Fruit fly (Drosophila melanogaster) whole organism, embryonic: ENCODE measurements around the gene Snapin.
A peak's percentile ranks its signal among the peaks of the same experiment; 100 is the strongest.

Experiments used
- Ada2b ChIP-seq: fragments of 200-800 bp; sonication (Bioruptor generic); IDR thresholded peaks from 2 replicates; pipeline ENCODE4 v1.3.6; 2022; ENCODE audit warnings: missing biosample characterization, missing genetic modification characterization
- Adf1 ChIP-seq: fragments of 200-800 bp; sonication (Bioruptor generic); IDR thresholded peaks from 2 replicates; pipeline ENCODE4 v1.3.6; 2022; ENCODE audit warnings: missing biosample characterization, missing genetic modification characterization
- Antp ChIP-seq: fragments of 200-800 bp; sonication (Bioruptor generic); optimal IDR thresholded peaks from 3 replicates; lab custom pipeline; 2016; ENCODE audit warnings: missing biosample characterization, missing genetic modification characterization
- Awh ChIP-seq: fragments of 200-800 bp; sonication (Bioruptor generic); IDR thresholded peaks from 2 replicates; pipeline ENCODE4, ENCODE4 v1.3.6; 2022; ENCODE audit warnings: missing biosample characterization, missing genetic modification characterization
- CG10147 ChIP-seq: fragments of 200-800 bp; sonication (Bioruptor generic); optimal IDR thresholded peaks from 2 replicates; lab custom pipeline; 2019; ENCODE audit warnings: missing biosample characterization, mild to moderate bottlenecking, missing genetic modification characterization, moderate library complexity
- CG14441 ChIP-seq: fragments of 200-800 bp; sonication (Bioruptor generic); IDR thresholded peaks from 2 replicates; pipeline ENCODE4 v1.3.6; 2022; ENCODE audit warnings: missing biosample characterization, missing genetic modification characterization
- CG15479 ChIP-seq: fragments of 200-800 bp; sonication (Bioruptor generic); optimal IDR thresholded peaks from 3 replicates; lab custom pipeline; 2019; ENCODE audit warnings: missing biosample characterization, mild to moderate bottlenecking, missing genetic modification characterization, moderate library complexity
- CG16779 ChIP-seq: fragments of 200-800 bp; sonication (Bioruptor generic); IDR thresholded peaks from 2 replicates; pipeline ENCODE4 v1.3.6; 2022; ENCODE audit warnings: missing biosample characterization, missing genetic modification characterization
- CG17186 ChIP-seq: fragments of 200-800 bp; sonication (Bioruptor generic); optimal IDR thresholded peaks from 3 replicates; lab custom pipeline; 2017; ENCODE audit warnings: missing biosample characterization, missing genetic modification reagents, missing genetic modification characterization
- CG1832 ChIP-seq: fragments of 200-800 bp; sonication (Bioruptor generic); optimal IDR thresholded peaks from 2 replicates; lab custom pipeline; 2017; ENCODE audit warnings: missing biosample characterization, mild to moderate bottlenecking, missing genetic modification characterization, inconsistent platforms
- CG2678 ChIP-seq: fragments of 200-800 bp; sonication (Bioruptor generic); optimal IDR thresholded peaks from 3 replicates; lab custom pipeline; 2019; ENCODE audit warnings: missing biosample characterization, mild to moderate bottlenecking, missing genetic modification characterization, moderate library complexity
- CG32772 ChIP-seq: fragments of 200-800 bp; sonication (Bioruptor generic); IDR thresholded peaks from 2 replicates; pipeline ENCODE4 v1.3.6; 2022; ENCODE audit warnings: missing biosample characterization, missing genetic modification characterization
- CG3281 ChIP-seq: fragments of 200-800 bp; sonication (Bioruptor generic); optimal IDR thresholded peaks from 3 replicates; lab custom pipeline; 2017; ENCODE audit warnings: missing biosample characterization, mild to moderate bottlenecking, missing genetic modification characterization
- CG3407 ChIP-seq: fragments of 200-800 bp; sonication (Bioruptor generic); optimal IDR thresholded peaks from 2 replicates; lab custom pipeline; 2018; ENCODE audit warnings: missing biosample characterization, mild to moderate bottlenecking, missing genetic modification characterization
- CG42726 ChIP-seq: fragments of 200-800 bp; sonication (Bioruptor generic); IDR thresholded peaks from 2 replicates; pipeline ENCODE4 v1.3.6; 2022; ENCODE audit warnings: missing biosample characterization, missing genetic modification characterization; ENCODE audit not compliant: partially characterized antibody
- CG6654 ChIP-seq: fragments of 200-800 bp; sonication (Bioruptor generic); optimal IDR thresholded peaks from 2 replicates; lab custom pipeline; 2017; ENCODE audit warnings: missing biosample characterization, mild to moderate bottlenecking, missing genetic modification characterization
- Dp ChIP-seq: fragments of 200-800 bp; sonication (Bioruptor generic); optimal IDR thresholded peaks from 2 replicates; lab custom pipeline; 2018; ENCODE audit warnings: missing biosample characterization, mild to moderate bottlenecking, missing genetic modification characterization, moderate library complexity
- Fer1 ChIP-seq: fragments of 200-800 bp; sonication (Bioruptor generic); optimal IDR thresholded peaks from 2 replicates; lab custom pipeline; 2017; ENCODE audit warnings: missing biosample characterization, mild to moderate bottlenecking, missing genetic modification characterization
- H2.0 ChIP-seq: fragments of 200-800 bp; sonication (Bioruptor generic); IDR thresholded peaks from 2 replicates; pipeline ENCODE4 v1.3.6; 2022; ENCODE audit warnings: missing biosample characterization, missing genetic modification characterization
- Hand ChIP-seq: fragments of 200-800 bp; sonication (Bioruptor generic); optimal IDR thresholded peaks from 2 replicates; lab custom pipeline; 2017; ENCODE audit warnings: mild to moderate bottlenecking, missing biosample characterization, missing genetic modification reagents, missing genetic modification characterization
- Med ChIP-seq: fragments of 200-800 bp; sonication (Bioruptor generic); peaks from one replicate; lab custom pipeline; 2016; ENCODE audit warnings: missing biosample characterization, missing genetic modification characterization, mild to moderate bottlenecking, inconsistent platforms, moderate library complexity
- Pdp1 ChIP-seq, 2 experiments: fragments of 200-800 bp; sonication (Bioruptor generic); optimal IDR thresholded peaks; 3 replicates each; lab custom pipeline; 2016; ENCODE audit warnings: missing biosample characterization in 2 of 2, missing genetic modification characterization in 2 of 2, mild to moderate bottlenecking in 1 of 2, moderate library complexity in 1 of 2
- Side ChIP-seq: fragments of 200-800 bp; sonication (Bioruptor generic); optimal IDR thresholded peaks from 2 replicates; lab custom pipeline; 2016; ENCODE audit warnings: missing biosample characterization, missing genetic modification characterization
- Stat92E ChIP-seq, 3 experiments: fragments of >200 bp in 2 of 3; fragments of 200-800 bp in 1 of 3; sonication (Bioruptor generic) in 1 of 3; optimal IDR thresholded peaks; 2 replicates each; lab custom pipeline; 2017 to 2019; ENCODE audit warnings: missing biosample characterization in 3 of 3, missing genetic modification characterization in 3 of 3, mild to moderate bottlenecking in 1 of 3, moderate library complexity in 1 of 3
- Trl ChIP-seq, 3 experiments: fragments of >200 bp in 2 of 3; fragments of 200-800 bp in 1 of 3; sonication (Bioruptor generic) in 1 of 3; optimal IDR thresholded peaks; 2 replicates in 1 of 3; 3 replicates in 2 of 3; lab custom pipeline; 2016 to 2017; ENCODE audit warnings: missing biosample characterization in 1 of 3, missing genetic modification characterization in 1 of 3
- Vsx1 ChIP-seq: fragments of 200-800 bp; sonication (Bioruptor generic); optimal IDR thresholded peaks from 2 replicates; lab custom pipeline; 2017; ENCODE audit warnings: missing biosample characterization, mild to moderate bottlenecking, missing genetic modification characterization, missing genetic modification reagents
- ase ChIP-seq: fragments of 200-800 bp; sonication (Bioruptor generic); IDR thresholded peaks from 3 replicates; pipeline ENCODE4 v1.3.6; 2022; ENCODE audit warnings: missing biosample characterization, missing genetic modification characterization
- bigmax ChIP-seq: fragments of 200-800 bp; sonication (Bioruptor generic); optimal IDR thresholded peaks from 2 replicates; lab custom pipeline; 2018; ENCODE audit warnings: missing biosample characterization, mild to moderate bottlenecking, missing genetic modification characterization
- br ChIP-seq: fragments of >200 bp; optimal IDR thresholded peaks from 2 replicates; lab custom pipeline; 2017
- cg ChIP-seq: fragments of 200-800 bp; sonication (Bioruptor generic); optimal IDR thresholded peaks from 3 replicates; lab custom pipeline; 2019; ENCODE audit warnings: missing biosample characterization, mild to moderate bottlenecking, missing genetic modification characterization, moderate library complexity
- chm ChIP-seq: fragments of 200-800 bp; sonication (Bioruptor generic); IDR thresholded peaks from 2 replicates; pipeline ENCODE4 v1.3.6; 2022; ENCODE audit warnings: missing biosample characterization, missing genetic modification characterization
- corto ChIP-seq: fragments of 200-800 bp; sonication (Bioruptor generic); optimal IDR thresholded peaks from 2 replicates; lab custom pipeline; 2016; ENCODE audit warnings: missing biosample characterization, mild to moderate bottlenecking, missing genetic modification characterization, moderate library complexity
- exex ChIP-seq: fragments of 200-800 bp; sonication (Bioruptor generic); optimal IDR thresholded peaks from 4 replicates; lab custom pipeline; 2018; ENCODE audit warnings: missing biosample characterization, mild to moderate bottlenecking, missing genetic modification characterization, moderate library complexity
- gsb-n ChIP-seq: fragments of 200-800 bp; sonication (Bioruptor generic); optimal IDR thresholded peaks from 3 replicates; lab custom pipeline; 2018; ENCODE audit warnings: missing biosample characterization, mild to moderate bottlenecking, missing genetic modification characterization
- gt ChIP-seq: fragments of 200-800 bp; sonication (Bioruptor generic); IDR thresholded peaks from 2 replicates; pipeline ENCODE4 v1.3.6; 2022; ENCODE audit warnings: missing biosample characterization, missing genetic modification characterization
- ham ChIP-seq: fragments of 200-800 bp; sonication (Bioruptor generic); IDR thresholded peaks from 2 replicates; pipeline ENCODE4 v1.3.6; 2022; ENCODE audit warnings: missing biosample characterization, missing genetic modification characterization
- kah ChIP-seq: fragments of 200-800 bp; sonication (Bioruptor generic); optimal IDR thresholded peaks from 2 replicates; lab custom pipeline; 2018; ENCODE audit warnings: missing biosample characterization, mild to moderate bottlenecking, missing genetic modification characterization
- kni ChIP-seq: fragments of 200-800 bp; sonication (Bioruptor generic); optimal IDR thresholded peaks from 3 replicates; lab custom pipeline; 2017; ENCODE audit warnings: mild to moderate bottlenecking, missing biosample characterization, missing genetic modification reagents, missing genetic modification characterization
- lab ChIP-seq: fragments of 200-800 bp; sonication (Bioruptor generic); optimal IDR thresholded peaks from 3 replicates; lab custom pipeline; 2017; ENCODE audit warnings: missing biosample characterization, missing genetic modification characterization, mild to moderate bottlenecking, moderate library complexity, missing genetic modification reagents
- nom ChIP-seq: fragments of 200-800 bp; sonication (Bioruptor generic); optimal IDR thresholded peaks from 2 replicates; lab custom pipeline; 2017; ENCODE audit warnings: missing biosample characterization, missing genetic modification characterization, mild to moderate bottlenecking, moderate library complexity, missing genetic modification reagents
- prd ChIP-seq, 3 experiments: fragments of >200 bp in 2 of 3; fragments of 200-800 bp in 1 of 3; sonication (Bioruptor generic) in 1 of 3; optimal IDR thresholded peaks in 2 of 3; IDR thresholded peaks in 1 of 3; 2 replicates in 2 of 3; 3 replicates in 1 of 3; pipeline versions ENCODE4 v1.3.6 to Lab custom; 2017 to 2022; ENCODE audit warnings: missing biosample characterization in 1 of 3, missing genetic modification characterization in 1 of 3
- pros ChIP-seq: fragments of 200-800 bp; sonication (Bioruptor generic); optimal IDR thresholded peaks from 3 replicates; lab custom pipeline; 2019; ENCODE audit warnings: missing biosample characterization, mild to moderate bottlenecking, missing genetic modification characterization, moderate library complexity
- pzg ChIP-seq: fragments of 200-800 bp; sonication (Bioruptor generic); optimal IDR thresholded peaks from 3 replicates; lab custom pipeline; 2018; ENCODE audit warnings: missing biosample characterization, mild to moderate bottlenecking, missing genetic modification characterization, moderate library complexity
- schlank ChIP-seq: fragments of 200-800 bp; sonication (Bioruptor generic); optimal IDR thresholded peaks from 2 replicates; lab custom pipeline; 2018; ENCODE audit warnings: missing biosample characterization, mild to moderate bottlenecking, missing genetic modification characterization
- sd ChIP-seq: fragments of 200-800 bp; sonication (Bioruptor generic); optimal IDR thresholded peaks from 3 replicates; lab custom pipeline; 2018; ENCODE audit warnings: missing biosample characterization, mild to moderate bottlenecking, missing genetic modification characterization, moderate library complexity
- sqz ChIP-seq: fragments of 200-800 bp; sonication (Bioruptor generic); optimal IDR thresholded peaks from 3 replicates; lab custom pipeline; 2018; ENCODE audit warnings: missing biosample characterization, mild to moderate bottlenecking, missing genetic modification characterization
- tap ChIP-seq: fragments of 200-800 bp; optimal IDR thresholded peaks from 3 replicates; lab custom pipeline; 2019; ENCODE audit warnings: missing biosample characterization, mild to moderate bottlenecking, missing genetic modification characterization, moderate library complexity
- twi ChIP-seq: fragments of 200-800 bp; optimal IDR thresholded peaks from 2 replicates; lab custom pipeline; 2019; ENCODE audit warnings: missing biosample characterization, mild to moderate bottlenecking, missing genetic modification characterization, moderate library complexity
- vvl ChIP-seq: fragments of 200-800 bp; sonication (Bioruptor generic); IDR thresholded peaks from 2 replicates; pipeline ENCODE4 v1.3.6; 2022; ENCODE audit warnings: missing biosample characterization, missing genetic modification characterization
- yki ChIP-seq: fragments of >200 bp; optimal IDR thresholded peaks from 3 replicates; lab custom pipeline; 2018

Gene Snapin

DNA sequence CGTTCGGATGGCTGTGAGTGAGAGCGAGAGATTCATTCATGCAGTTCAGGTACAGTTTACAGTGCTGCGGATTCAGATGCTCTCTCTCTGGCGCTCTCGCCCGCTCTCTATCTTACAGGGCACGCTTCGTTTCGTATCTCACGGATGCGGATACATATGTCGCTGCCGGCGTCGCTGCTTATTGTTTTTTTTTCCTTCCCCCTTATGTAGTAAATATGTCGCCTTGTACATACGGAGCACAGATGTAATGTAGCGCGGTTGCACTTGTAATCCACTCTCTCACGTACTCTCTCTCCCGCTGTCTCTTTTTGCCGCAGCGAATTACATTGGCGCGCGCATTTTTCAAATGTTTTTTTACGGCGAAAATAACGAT, 4.2 kb downstream of the Snapin start:
- TF ChIP-seq CG3281, result no peak
- TF ChIP-seq prd (optimal IDR thresholded peaks at IDR 0.05; lab: Kevin White, UChicago), result no peak
- no peak for TF ChIP-seq prd (GFP tag; IDR thresholded peaks at IDR 0.05; lab: Robert Waterston, UW)
- peak; percentile 57 for TF ChIP-seq twi (tag; lab: Kevin White, UChicago)
- TF ChIP-seq Side (GFP tag; lab: Kevin White, UChicago), result no peak
- TF ChIP-seq CG2678 (tag; lab: Kevin White, UChicago), result no peak
- peak; percentile 98 for TF ChIP-seq sqz (GFP tag; lab: Kevin White, UChicago)
- no peak for TF ChIP-seq Vsx1 (GFP tag; lab: Kevin White, UChicago)
- TF ChIP-seq pros, result peak; percentile 86
- TF ChIP-seq Hand, result no peak
- TF ChIP-seq kah (GFP tag; lab: Kevin White, UChicago), result peak; percentile 2
- peak in 1 of 2 experiments; percentile 14 for TF ChIP-seq Pdp1 (GFP tag; optimal IDR thresholded peaks at IDR 0.05; lab: Kevin White, UChicago)
- TF ChIP-seq Ada2b (GFP tag; lab: Robert Waterston, UW), result no peak
- peak; percentile 38 for TF ChIP-seq cg (GFP tag; lab: Kevin White, UChicago)
- no peak for TF ChIP-seq Adf1
- TF ChIP-seq Antp (GFP tag; lab: Kevin White, UChicago), result no peak
- peak; percentile 51 for TF ChIP-seq CG1832 (GFP tag; lab: Kevin White, UChicago)
- TF ChIP-seq yki (lab: Kevin White, UChicago), result peak; percentile 98
- no peak for TF ChIP-seq Awh (GFP tag; lab: Robert Waterston, UW)
- peak; percentile 63 for TF ChIP-seq corto (GFP tag; lab: Kevin White, UChicago)
- TF ChIP-seq CG32772 (GFP tag; lab: Robert Waterston, UW), result no peak
- TF ChIP-seq H2.0, result no peak
- TF ChIP-seq bigmax (GFP tag; lab: Kevin White, UChicago), result no peak
- TF ChIP-seq br (lab: Kevin White, UChicago), result no peak
- no peak for TF ChIP-seq CG17186 (GFP tag; lab: Kevin White, UChicago)
- no peak for TF ChIP-seq CG14441 (GFP tag; lab: Robert Waterston, UW)
- TF ChIP-seq vvl (GFP tag; lab: Robert Waterston, UW), result no peak
- no peak for TF ChIP-seq ham (GFP tag; lab: Robert Waterston, UW)
- no peak for TF ChIP-seq schlank (tag; lab: Kevin White, UChicago)
- peak; percentile 13 for TF ChIP-seq Fer1 (GFP tag; lab: Kevin White, UChicago)
- no peak for TF ChIP-seq CG16779 (GFP tag; lab: Robert Waterston, UW)
- peak; percentile 7 for TF ChIP-seq Med (GFP tag; lab: Kevin White, UChicago)
- TF ChIP-seq tap (tag; lab: Kevin White, UChicago), result no peak
- no peak for TF ChIP-seq chm (GFP tag; lab: Robert Waterston, UW)
- TF ChIP-seq kni (GFP tag; lab: Kevin White, UChicago), result peak; percentile 73
- no peak for TF ChIP-seq exex
- TF ChIP-seq gt (GFP tag; lab: Robert Waterston, UW), result no peak
- no peak for TF ChIP-seq CG3407 (GFP tag; lab: Kevin White, UChicago)
- no peak for TF ChIP-seq CG42726 (GFP tag; lab: Robert Waterston, UW)
- no peak for TF ChIP-seq CG10147 (GFP tag; lab: Kevin White, UChicago)
- no peak for TF ChIP-seq CG6654
- TF ChIP-seq pzg, result no peak
- peak; percentile 75 for TF ChIP-seq Dp (GFP tag; lab: Kevin White, UChicago)
- TF ChIP-seq nom, result peak; percentile 95
- TF ChIP-seq ase (GFP tag; lab: Robert Waterston, UW), result no peak
- TF ChIP-seq Trl (optimal IDR thresholded peaks at IDR 0.05; lab: Kevin White, UChicago), result peak; percentile 98 to 100
- peak; percentile 73 for TF ChIP-seq Trl (GFP tag; optimal IDR thresholded peaks at IDR 0.05; lab: Kevin White, UChicago)
- TF ChIP-seq gsb-n (tag; lab: Kevin White, UChicago), result peak; percentile 14
- TF ChIP-seq Stat92E (GFP tag; optimal IDR thresholded peaks at IDR 0.05; lab: Kevin White, UChicago), result peak in 1 of 3 experiments; percentile 29
- no peak for TF ChIP-seq lab (GFP tag; lab: Kevin White, UChicago)
- TF ChIP-seq sd (tag; lab: Kevin White, UChicago), result no peak
- TF ChIP-seq CG15479 (GFP tag; lab: Kevin White, UChicago), result peak; percentile 22
